Worm (Caenorhabditis elegans): ENCODE results near the gene col-43.

The col-43 gene

ce11 chrV:8050059-8050677 is 543 bp downstream of the col-43 start:
- no peak for TF ChIP-seq sea-2 (GFP tag; IDR thresholded peaks at IDR 0.05)
- peak; percentile 90; the same call in 1 of the 2 replicates for TF ChIP-seq egrh-3 (GFP tag; IDR thresholded peaks at IDR 0.05)
- TF ChIP-seq akir-1 (GFP tag; optimal IDR thresholded peaks at IDR 0.05), result no peak
- peak; percentile 83 for TF ChIP-seq zfh-2 (GFP tag; conservative IDR thresholded peaks at IDR 0.05)
- TF ChIP-seq cebp-2 (GFP tag; IDR thresholded peaks at IDR 0.05), result 0 out of 2 replicates have a peak, but pooled peaks have one; percentile 12
- TF ChIP-seq T26A5.8 (tag; optimal IDR thresholded peaks at IDR 0.05), result no peak

- TF ChIP-seq nhr-80 (tag; optimal IDR thresholded peaks at IDR 0.05) (no peak), snpc-3.4 (tag; optimal IDR thresholded peaks at IDR 0.05) (no peak), T26A5.8 (tag; optimal IDR thresholded peaks at IDR 0.05) (no peak), Y53F4B.3 (GFP tag; IDR thresholded peaks at IDR 0.05) (no peak), snpc-1.3 (tag; optimal IDR thresholded peaks at IDR 0.05; ENCODE audit: insufficient read depth) (no peak), F52B5.7 (tag; optimal IDR thresholded peaks at IDR 0.05) (no peak), egl-18 (GFP tag; IDR thresholded peaks at IDR 0.05) (no peak), ztf-25 (GFP tag; IDR thresholded peaks at IDR 0.05) (no peak), ceh-27 (GFP tag; optimal IDR thresholded peaks at IDR 0.05) (no peak), ztf-3 (GFP tag; optimal IDR thresholded peaks at IDR 0.05) (no peak), aptf-2 (GFP tag; conservative IDR thresholded peaks at IDR 0.05) (no peak), ztf-28 (GFP tag; IDR thresholded peaks at IDR 0.05) (no peak), madf-3 (GFP tag; IDR thresholded peaks at IDR 0.05) (no peak), B0261.1 (tag; optimal IDR thresholded peaks at IDR 0.05) (no peak), F55B11.4 (tag; optimal IDR thresholded peaks at IDR 0.05; ENCODE audit: borderline replicate concordance, insufficient read depth) (no peak)
Observed at ce11 chrV:8046706-8047105, 4.0 kb downstream of the col-43 start, which contains the start of gene ZC513.3. ZC513.3 (plus strand) TSS chrV:8047006.

DNA sequence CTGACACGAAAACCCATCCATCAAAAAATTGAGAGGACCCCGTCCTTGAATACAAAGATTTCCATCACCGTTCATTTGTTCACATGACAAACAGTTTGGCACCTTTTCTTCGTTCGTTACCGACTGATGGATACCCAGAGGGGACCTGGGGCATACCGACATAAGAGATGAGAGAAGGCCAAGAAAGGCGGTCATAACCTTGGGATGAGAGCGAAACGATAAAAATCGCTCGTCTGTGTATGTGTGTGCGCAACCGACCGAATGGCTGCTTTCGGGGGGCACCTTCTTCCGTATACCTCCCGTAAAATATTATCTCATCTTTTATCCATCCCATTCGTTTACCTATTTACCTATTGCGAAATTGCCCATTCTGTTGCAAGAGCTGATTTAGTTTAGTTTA is 5.8 kb downstream of the col-43 start:
- no peak for TF ChIP-seq lag-1 (GFP tag; IDR thresholded peaks at IDR 0.05)

DNA sequence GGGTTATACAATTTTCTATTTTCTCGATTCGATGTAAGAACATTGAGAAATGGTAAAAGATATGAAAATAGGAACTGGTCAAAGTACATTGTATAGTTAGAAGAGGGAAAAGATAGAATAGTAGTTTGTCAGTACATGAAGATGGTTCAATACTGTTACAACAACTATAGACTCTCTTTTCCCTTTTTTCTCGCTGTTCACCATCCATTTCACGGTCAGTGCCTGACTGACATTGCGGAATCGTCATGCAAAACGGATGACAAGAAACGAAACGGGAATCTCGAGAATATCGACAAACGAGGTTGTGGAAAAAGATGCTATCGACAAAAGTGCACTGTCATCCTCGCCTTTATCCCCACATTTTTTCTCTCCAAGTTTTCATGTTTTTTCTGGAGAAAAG is 7.0 kb downstream of the col-43 start:
- TF ChIP-seq ama-1 (optimal IDR thresholded peaks at IDR 0.05), result no peak
- TF ChIP-seq ama-1 (GFP tag; optimal IDR thresholded peaks at IDR 0.05), result no peak
- TF ChIP-seq F37B4.10 (GFP tag; IDR thresholded peaks at IDR 0.05), result no peak
- no peak for TF ChIP-seq ceh-91 (GFP tag; IDR thresholded peaks at IDR 0.05)
- TF ChIP-seq ekl-4 (GFP tag; IDR thresholded peaks at IDR 0.05), result no peak
- no peak for TF ChIP-seq tbx-9 (tag; optimal IDR thresholded peaks at IDR 0.05; ENCODE audit: borderline replicate concordance)
- TF ChIP-seq unc-62 (GFP tag; optimal IDR thresholded peaks at IDR 0.05), result no peak
- no peak for TF ChIP-seq bed-1 (GFP tag; IDR thresholded peaks at IDR 0.05)
- TF ChIP-seq egl-18 (GFP tag; IDR thresholded peaks at IDR 0.05), result no peak
- no peak for TF ChIP-seq F33H1.4 (GFP tag; IDR thresholded peaks at IDR 0.05)
- no peak for TF ChIP-seq madf-3 (GFP tag; IDR thresholded peaks at IDR 0.05)

DNA sequence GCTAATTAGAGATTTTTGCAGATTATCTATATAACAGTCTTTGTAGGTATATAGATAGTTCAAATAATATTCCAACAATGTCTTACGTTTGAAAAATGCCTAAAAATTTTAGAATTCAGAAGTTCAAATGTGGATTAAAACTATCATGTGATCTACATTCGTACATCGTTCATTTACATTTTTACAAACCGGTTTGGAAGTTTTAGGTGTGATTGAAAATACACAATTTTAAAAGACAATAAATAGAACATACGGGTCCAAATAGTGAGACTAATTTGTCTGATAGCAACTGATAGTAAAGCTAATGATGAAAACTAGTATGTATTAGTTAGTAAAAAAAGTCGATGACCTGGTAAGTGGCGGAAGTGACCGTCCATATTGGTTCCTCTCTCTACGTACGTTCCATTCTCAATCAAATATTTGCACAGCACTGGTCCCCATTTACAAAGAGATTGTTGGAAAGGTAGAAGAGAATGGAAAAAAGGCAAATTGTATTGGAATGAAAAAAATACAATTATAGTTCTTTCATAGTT is 9.3 kb downstream of the col-43 start:
- no peak for TF ChIP-seq Y79H2A.3 (GFP tag; conservative IDR thresholded peaks at IDR 0.05)
- no peak for TF ChIP-seq Y53F4B.3 (GFP tag; IDR thresholded peaks at IDR 0.05)
- TF ChIP-seq bed-1 (GFP tag; IDR thresholded peaks at IDR 0.05), result no peak
- TF ChIP-seq lir-1 (GFP tag; conservative IDR thresholded peaks at IDR 0.05), result no peak
- TF ChIP-seq ceh-58 (GFP tag; IDR thresholded peaks at IDR 0.05), result no peak
